Fruit fly (Drosophila melanogaster) whole organism, prepupa: ENCODE results near the gene CG11089.

ENCODE experiments used
- Blimp-1 ChIP-seq: fragments of 200-800 bp; sonication (Bioruptor generic); optimal IDR thresholded peaks from 3 replicates; lab custom pipeline; 2017; ENCODE audit warnings: missing biosample characterization, missing genetic modification characterization, mild to moderate bottlenecking, moderate library complexity, missing genetic modification reagents
- CG10669 ChIP-seq: fragments of 200-800 bp; sonication (Bioruptor generic); optimal IDR thresholded peaks from 3 replicates; lab custom pipeline; 2018; ENCODE audit warnings: missing biosample characterization, mild to moderate bottlenecking, missing genetic modification characterization, moderate library complexity
- CG11762 ChIP-seq: fragments of 200-800 bp; sonication (Bioruptor generic); optimal IDR thresholded peaks from 3 replicates; lab custom pipeline; 2016; ENCODE audit warnings: missing biosample characterization, missing genetic modification characterization; ENCODE audit not compliant: insufficient read depth
- CG11902 ChIP-seq: fragments of 200-800 bp; sonication (Bioruptor generic); optimal IDR thresholded peaks from 3 replicates; lab custom pipeline; 2016; ENCODE audit warnings: missing biosample characterization, missing genetic modification characterization
- CG15336 ChIP-seq: fragments of 200-800 bp; sonication (Bioruptor generic); IDR thresholded peaks from 2 replicates; pipeline ENCODE4 v1.3.6; 2022; ENCODE audit warnings: missing biosample characterization, missing genetic modification characterization
- CG1621 ChIP-seq: fragments of 200-800 bp; sonication (Bioruptor generic); optimal IDR thresholded peaks from 3 replicates; lab custom pipeline; 2018; ENCODE audit warnings: missing biosample characterization, mild to moderate bottlenecking, missing genetic modification characterization
- CG16779 ChIP-seq: fragments of 200-800 bp; sonication (Bioruptor generic); optimal IDR thresholded peaks from 3 replicates; lab custom pipeline; 2017; ENCODE audit warnings: missing biosample characterization, mild to moderate bottlenecking, missing genetic modification characterization
- CG3032 ChIP-seq: fragments of 200-800 bp; optimal IDR thresholded peaks from 2 replicates; lab custom pipeline; 2019; ENCODE audit warnings: missing biosample characterization, mild to moderate bottlenecking, missing genetic modification characterization, moderate library complexity
- CG32006 ChIP-seq: fragments of 200-800 bp; sonication (Bioruptor generic); optimal IDR thresholded peaks from 3 replicates; lab custom pipeline; 2017; ENCODE audit warnings: missing biosample characterization, mild to moderate bottlenecking, missing genetic modification characterization
- CG3919 ChIP-seq: fragments of 200-800 bp; sonication (Bioruptor generic); optimal IDR thresholded peaks from 3 replicates; lab custom pipeline; 2016; ENCODE audit warnings: missing biosample characterization, missing genetic modification characterization
- CG6163 ChIP-seq: fragments of 200-800 bp; sonication (Bioruptor generic); IDR thresholded peaks from 3 replicates; pipeline ENCODE4 v1.3.6; 2022; ENCODE audit warnings: missing biosample characterization, missing genetic modification characterization
- CG6276 ChIP-seq: fragments of 200-800 bp; sonication (Bioruptor generic); optimal IDR thresholded peaks from 2 replicates; lab custom pipeline; 2017; ENCODE audit warnings: missing biosample characterization, mild to moderate bottlenecking, missing genetic modification characterization
- CG6792 ChIP-seq: fragments of 200-800 bp; sonication (Bioruptor generic); optimal IDR thresholded peaks from 3 replicates; lab custom pipeline; 2016; ENCODE audit warnings: missing biosample characterization, missing genetic modification characterization
- CG6854 ChIP-seq: fragments of 200-800 bp; sonication (Bioruptor generic); optimal IDR thresholded peaks from 2 replicates; lab custom pipeline; 2017; ENCODE audit warnings: missing biosample characterization, mild to moderate bottlenecking, missing genetic modification characterization
- CG8319 ChIP-seq: fragments of 200-800 bp; sonication (Bioruptor generic); optimal IDR thresholded peaks from 3 replicates; lab custom pipeline; 2016; ENCODE audit warnings: missing biosample characterization, missing genetic modification characterization
- Eip75B ChIP-seq: fragments of 200-800 bp; sonication (Bioruptor generic); optimal IDR thresholded peaks from 3 replicates; lab custom pipeline; 2016; ENCODE audit warnings: missing biosample characterization, missing genetic modification characterization
- Eip78C ChIP-seq: fragments of 200-800 bp; sonication (Bioruptor generic); peaks from one replicate; lab custom pipeline; 2016; ENCODE audit warnings: missing biosample characterization, missing genetic modification characterization
- Eip93F ChIP-seq: fragments of 200-800 bp; sonication (Bioruptor generic); optimal IDR thresholded peaks from 2 replicates; lab custom pipeline; 2016; ENCODE audit warnings: missing biosample characterization, mild to moderate bottlenecking, missing genetic modification characterization
- Ets96B ChIP-seq: fragments of 200-800 bp; optimal IDR thresholded peaks from 2 replicates; lab custom pipeline; 2019; ENCODE audit warnings: missing biosample characterization, mild to moderate bottlenecking, missing genetic modification characterization, moderate library complexity
- Gug ChIP-seq: fragments of 200-800 bp; sonication (Bioruptor generic); IDR thresholded peaks from 2 replicates; pipeline ENCODE4 v1.3.6; 2022; ENCODE audit warnings: missing biosample characterization, missing genetic modification characterization
- Hr39 ChIP-seq: fragments of 200-800 bp; sonication (Bioruptor generic); optimal IDR thresholded peaks from 2 replicates; lab custom pipeline; 2016; ENCODE audit warnings: missing biosample characterization, missing genetic modification characterization
- Hr4 ChIP-seq: fragments of 200-800 bp; sonication (Bioruptor generic); optimal IDR thresholded peaks from 3 replicates; lab custom pipeline; 2016; ENCODE audit warnings: missing biosample characterization, missing genetic modification characterization
- Lpt ChIP-seq: fragments of 200-800 bp; sonication (Bioruptor generic); optimal IDR thresholded peaks from 3 replicates; lab custom pipeline; 2016; ENCODE audit warnings: missing biosample characterization, missing genetic modification characterization
- Met ChIP-seq: fragments of 200-800 bp; sonication (Bioruptor generic); optimal IDR thresholded peaks from 3 replicates; lab custom pipeline; 2016; ENCODE audit warnings: missing biosample characterization, missing genetic modification characterization
- OdsH ChIP-seq: fragments of 200-800 bp; sonication (Bioruptor generic); optimal IDR thresholded peaks from 3 replicates; lab custom pipeline; 2016; ENCODE audit warnings: missing biosample characterization, missing genetic modification characterization
- Smox ChIP-seq: fragments of 200-800 bp; sonication (Bioruptor generic); optimal IDR thresholded peaks from 3 replicates; lab custom pipeline; 2016; ENCODE audit warnings: missing biosample characterization, missing genetic modification characterization
- Sox102F ChIP-seq: fragments of 200-800 bp; sonication (Bioruptor generic); optimal IDR thresholded peaks from 2 replicates; lab custom pipeline; 2016; ENCODE audit warnings: missing biosample characterization, mild to moderate bottlenecking, missing genetic modification characterization
- acj6 ChIP-seq: fragments of 200-800 bp; sonication (Bioruptor generic); optimal IDR thresholded peaks from 3 replicates; lab custom pipeline; 2016; ENCODE audit warnings: missing biosample characterization, missing genetic modification characterization
- dac ChIP-seq: fragments of 200-800 bp; sonication (Bioruptor generic); optimal IDR thresholded peaks from 2 replicates; lab custom pipeline; 2017; ENCODE audit warnings: missing biosample characterization, mild to moderate bottlenecking, missing genetic modification characterization
- eg ChIP-seq: fragments of 200-800 bp; sonication (Bioruptor generic); IDR thresholded peaks from 3 replicates; pipeline ENCODE4 v1.3.6; 2022; ENCODE audit warnings: missing biosample characterization, missing genetic modification characterization
- esn ChIP-seq: fragments of 200-800 bp; sonication (Bioruptor generic); optimal IDR thresholded peaks from 2 replicates; lab custom pipeline; 2016; ENCODE audit warnings: missing biosample characterization, mild to moderate bottlenecking, missing genetic modification characterization, moderate library complexity
- fd59A ChIP-seq: fragments of 200-800 bp; sonication (Bioruptor generic); optimal IDR thresholded peaks from 2 replicates; lab custom pipeline; 2017; ENCODE audit warnings: missing biosample characterization, mild to moderate bottlenecking, missing genetic modification characterization, missing genetic modification reagents
- fd85E ChIP-seq: fragments of 200-800 bp; sonication (Bioruptor generic); optimal IDR thresholded peaks from 3 replicates; lab custom pipeline; 2016; ENCODE audit warnings: missing biosample characterization, missing genetic modification characterization
- fkh ChIP-seq: fragments of 200-800 bp; sonication (Bioruptor generic); optimal IDR thresholded peaks from 3 replicates; lab custom pipeline; 2017; ENCODE audit warnings: missing biosample characterization, mild to moderate bottlenecking, missing genetic modification characterization, moderate library complexity
- lz ChIP-seq: fragments of 200-800 bp; sonication (Bioruptor generic); optimal IDR thresholded peaks from 3 replicates; lab custom pipeline; 2016; ENCODE audit warnings: missing biosample characterization, missing genetic modification characterization
- pdm3 ChIP-seq: fragments of 200-800 bp; sonication (Bioruptor generic); optimal IDR thresholded peaks from 3 replicates; lab custom pipeline; 2016; ENCODE audit warnings: missing biosample characterization, missing genetic modification characterization
- salr ChIP-seq, 2 experiments: fragments of 200-800 bp; sonication (Bioruptor generic); optimal IDR thresholded peaks; 3 replicates each; lab custom pipeline; 2016 to 2018; ENCODE audit warnings: missing biosample characterization in 2 of 2, missing genetic modification characterization in 2 of 2, mild to moderate bottlenecking in 1 of 2
- spab ChIP-seq: fragments of 200-800 bp; sonication (Bioruptor generic); optimal IDR thresholded peaks from 2 replicates; lab custom pipeline; 2017; ENCODE audit warnings: missing biosample characterization, mild to moderate bottlenecking, missing genetic modification characterization, missing genetic modification reagents
- ss ChIP-seq, 2 experiments: fragments of 200-800 bp; sonication (Bioruptor generic); optimal IDR thresholded peaks; 2 replicates in 1 of 2; 3 replicates in 1 of 2; lab custom pipeline; 2017 to 2018; ENCODE audit warnings: mild to moderate bottlenecking in 2 of 2, missing biosample characterization in 2 of 2, missing genetic modification characterization in 2 of 2, moderate library complexity in 1 of 2
- svp ChIP-seq: fragments of 200-800 bp; sonication (Bioruptor generic); peaks from one replicate; lab custom pipeline; 2016; ENCODE audit warnings: missing biosample characterization, missing genetic modification characterization
- topi ChIP-seq: fragments of 200-800 bp; sonication (Bioruptor generic); optimal IDR thresholded peaks from 3 replicates; lab custom pipeline; 2016; ENCODE audit warnings: missing biosample characterization, missing genetic modification characterization

The CG11089 gene

DNA sequence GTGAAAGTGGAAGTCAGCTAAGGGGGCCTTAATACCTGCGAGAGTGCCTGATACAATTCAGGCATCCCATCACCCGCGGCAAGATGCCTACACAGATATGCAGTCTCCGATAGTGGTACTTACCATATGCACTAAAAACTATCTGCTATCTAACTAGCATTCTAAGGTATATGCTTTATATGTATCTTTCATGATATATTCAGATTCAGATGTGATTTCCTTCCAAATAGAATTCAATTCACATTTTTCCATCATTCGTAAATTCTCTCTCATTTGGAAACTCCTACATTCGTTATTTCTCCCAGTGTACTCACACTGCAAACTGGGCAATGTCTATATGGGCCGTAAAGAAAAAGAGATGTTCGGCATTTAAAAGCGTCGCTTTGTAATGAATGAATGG, 9.6 kb downstream of the CG11089 start (continued):
- peak; percentile 80 for TF ChIP-seq Hr4 (GFP tag; lab: Kevin White, UChicago)
- peak; percentile 53 for TF ChIP-seq pdm3 (GFP tag; lab: Kevin White, UChicago)
- peak; percentile 42 for TF ChIP-seq CG6276 (GFP tag; lab: Kevin White, UChicago)
- peak; percentile 34 for TF ChIP-seq Eip75B (GFP tag; lab: Kevin White, UChicago)
- no peak for TF ChIP-seq esn (GFP tag; lab: Kevin White, UChicago)
- no peak for TF ChIP-seq topi (GFP tag; lab: Kevin White, UChicago)
- peak; percentile 30 for TF ChIP-seq CG11902 (GFP tag; lab: Kevin White, UChicago)
- TF ChIP-seq ss (GFP tag; optimal IDR thresholded peaks at IDR 0.05; lab: Kevin White, UChicago): no peak
- no peak for TF ChIP-seq lz (GFP tag; lab: Kevin White, UChicago)
- TF ChIP-seq CG11762 (GFP tag; lab: Kevin White, UChicago): no peak
- 0 out of 3 replicates have a peak, but pooled peaks have one; percentile 38 for TF ChIP-seq eg (GFP tag; lab: Robert Waterston, UW)
- no peak for TF ChIP-seq Ets96B
- TF ChIP-seq CG3919 (GFP tag; lab: Kevin White, UChicago): peak; percentile 46
- peak; percentile 47; the same call in 1 of the 3 replicates for TF ChIP-seq CG6163 (GFP tag; lab: Robert Waterston, UW)
- no peak for TF ChIP-seq CG16779 (tag; lab: Kevin White, UChicago)
- no peak for TF ChIP-seq Eip93F (GFP tag; lab: Kevin White, UChicago)
- TF ChIP-seq OdsH (GFP tag; lab: Kevin White, UChicago): peak; percentile 44
- TF ChIP-seq Eip78C (GFP tag; lab: Kevin White, UChicago): peak; percentile 90
- no peak for TF ChIP-seq spab (GFP tag; lab: Kevin White, UChicago)
- peak; percentile 68 for TF ChIP-seq CG15336
- TF ChIP-seq acj6 (GFP tag; lab: Kevin White, UChicago): no peak
- peak; percentile 13 for TF ChIP-seq dac
- no peak for TF ChIP-seq Hr39 (GFP tag; lab: Kevin White, UChicago)
- peak; percentile 33 for TF ChIP-seq Lpt (GFP tag; lab: Kevin White, UChicago)
- TF ChIP-seq fkh (GFP tag; lab: Kevin White, UChicago): no peak

DNA sequence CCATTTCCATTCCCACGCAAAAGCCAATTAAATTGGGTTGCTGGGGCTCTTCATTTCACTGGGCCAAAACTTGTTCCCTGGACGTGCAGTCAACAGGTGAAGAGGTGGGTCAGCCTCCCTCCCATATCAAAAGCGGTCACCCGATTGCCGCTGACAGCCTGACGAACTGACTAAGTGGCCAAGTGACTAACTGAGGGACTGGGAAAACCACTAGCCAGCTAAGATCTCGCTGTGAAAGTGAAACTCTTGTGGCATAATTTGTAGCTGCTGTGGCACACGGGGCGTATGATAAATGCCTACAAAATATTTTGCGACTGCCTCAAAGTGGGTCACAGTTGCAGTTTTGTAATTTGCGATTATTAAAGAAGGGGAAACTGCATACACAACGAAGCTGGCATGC, 11.6 kb downstream of the CG11089 start:
- no peak for TF ChIP-seq OdsH (GFP tag; lab: Kevin White, UChicago)
- peak; percentile 51 for TF ChIP-seq Blimp-1 (GFP tag; lab: Kevin White, UChicago)

DNA sequence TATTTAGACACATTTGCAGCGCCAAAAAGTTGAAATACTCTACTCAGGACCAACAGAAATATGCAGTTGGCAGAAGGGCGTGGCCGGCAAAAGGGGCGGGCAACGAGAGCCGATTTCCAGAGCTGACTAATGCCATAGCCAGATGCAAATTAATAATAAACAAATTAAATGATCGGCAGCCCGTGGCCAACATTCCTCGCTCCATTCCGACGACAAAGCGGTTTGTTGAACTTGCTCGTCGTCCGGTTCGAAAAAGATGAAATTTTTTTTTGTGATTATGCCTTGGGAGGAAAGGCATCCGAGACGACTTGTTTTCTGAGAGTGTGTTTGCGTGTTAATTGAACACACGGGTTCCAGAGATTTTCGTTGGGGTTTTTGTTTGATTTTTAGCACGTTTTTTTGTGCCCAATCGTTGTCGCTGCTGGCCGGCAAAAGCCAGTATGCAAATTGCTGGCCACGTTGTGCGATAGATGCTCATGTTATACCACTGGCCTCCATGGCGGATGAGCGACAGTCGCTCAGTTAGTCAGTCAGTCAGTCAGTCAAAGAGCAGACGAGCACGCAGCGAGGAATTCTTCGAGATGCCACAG, 12.6 kb downstream of the CG11089 start:
- no peak for TF ChIP-seq CG3032
- no peak for TF ChIP-seq CG8319 (GFP tag; lab: Kevin White, UChicago)
- peak; percentile 25 for TF ChIP-seq CG6854
- peak; percentile 30 for TF ChIP-seq fkh (GFP tag; lab: Kevin White, UChicago)
- no peak for TF ChIP-seq Gug (GFP tag; lab: Robert Waterston, UW)
- TF ChIP-seq salr (GFP tag; optimal IDR thresholded peaks at IDR 0.05; lab: Kevin White, UChicago): no peak
- no peak for TF ChIP-seq CG6163 (GFP tag; lab: Robert Waterston, UW)
- TF ChIP-seq acj6 (GFP tag; lab: Kevin White, UChicago): no peak
- TF ChIP-seq Met (GFP tag; lab: Kevin White, UChicago): no peak
- no peak for TF ChIP-seq CG16779 (tag; lab: Kevin White, UChicago)
- TF ChIP-seq Eip78C (GFP tag; lab: Kevin White, UChicago): peak; percentile 41

DNA sequence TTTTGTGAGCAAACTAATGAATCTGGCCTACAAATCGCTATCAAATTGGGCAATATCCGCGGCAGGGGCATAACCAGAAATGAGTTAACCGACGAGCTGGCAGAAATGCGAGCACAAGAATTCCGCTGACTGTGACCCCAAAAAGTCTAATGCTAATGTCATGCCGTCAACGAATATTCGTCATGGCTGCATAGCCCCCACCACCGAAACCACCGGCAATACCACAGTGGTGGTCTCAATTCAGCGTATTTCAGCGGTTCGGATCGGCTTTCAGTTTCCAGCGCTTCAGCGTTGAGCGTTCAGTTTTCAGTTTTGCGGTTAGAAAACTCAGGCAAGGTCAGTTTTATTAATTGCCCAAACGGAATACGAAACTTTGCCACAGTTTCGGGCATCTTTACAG, 13.4 kb downstream of the CG11089 start:
- TF ChIP-seq Gug (GFP tag; lab: Robert Waterston, UW): no peak

DNA sequence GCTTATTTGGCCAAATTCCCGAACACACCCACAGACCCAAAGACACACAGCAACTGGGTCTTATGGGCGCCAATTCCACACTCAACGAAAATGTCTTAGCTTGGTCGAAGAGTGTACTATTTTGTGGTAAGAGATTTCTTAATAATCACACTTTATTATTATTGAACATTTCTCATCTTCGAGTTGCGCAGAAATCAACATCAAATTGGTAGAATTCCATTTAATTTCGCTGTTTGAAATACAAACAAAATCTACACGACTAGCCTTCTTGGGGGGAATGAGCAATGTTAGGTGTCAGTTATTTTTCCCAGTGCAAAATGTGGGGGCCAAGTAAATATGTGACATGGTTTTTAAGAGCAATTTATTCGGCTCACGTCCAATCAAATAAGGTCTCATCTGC, 14.1 kb downstream of the CG11089 start:
- TF ChIP-seq salr (GFP tag; optimal IDR thresholded peaks at IDR 0.05; lab: Kevin White, UChicago) (no peak), lz (GFP tag; lab: Kevin White, UChicago) (peak; percentile 5), svp (peak; percentile 37), CG10669 (GFP tag; lab: Kevin White, UChicago) (no peak), CG11902 (GFP tag; lab: Kevin White, UChicago) (no peak), CG1621 (tag; lab: Kevin White, UChicago) (no peak), topi (GFP tag; lab: Kevin White, UChicago) (no peak), CG6854 (no peak), CG6792 (GFP tag; lab: Kevin White, UChicago) (peak; percentile 14), CG32006 (GFP tag; lab: Kevin White, UChicago) (peak; percentile 71), OdsH (GFP tag; lab: Kevin White, UChicago) (peak; percentile 35), acj6 (GFP tag; lab: Kevin White, UChicago) (no peak), dac (peak; percentile 37), esn (GFP tag; lab: Kevin White, UChicago) (no peak), pdm3 (GFP tag; lab: Kevin White, UChicago) (peak; percentile 38), Blimp-1 (GFP tag; lab: Kevin White, UChicago) (no peak), fd59A (GFP tag; lab: Kevin White, UChicago) (no peak), Sox102F (GFP tag; lab: Kevin White, UChicago) (no peak), Smox (GFP tag; lab: Kevin White, UChicago) (no peak), CG6276 (GFP tag; lab: Kevin White, UChicago) (peak; percentile 38), fd85E (GFP tag; lab: Kevin White, UChicago) (no peak)
